Worm (Caenorhabditis elegans): ENCODE measurements around the gene R11D1.12.

- TF ChIP-seq dpl-1 (GFP tag; optimal IDR thresholded peaks at IDR 0.05) (no peak), ces-1 (GFP tag; optimal IDR thresholded peaks at IDR 0.05) (no peak), unc-62 (GFP tag; optimal IDR thresholded peaks at IDR 0.05) (no peak), nhr-28 (tag; optimal IDR thresholded peaks at IDR 0.05) (no peak), ama-1 (optimal IDR thresholded peaks at IDR 0.05) (no peak)
Measured at ce11 chrV:12676299-12676698, 49.5 kb downstream of the R11D1.12 start.

All from whole organism, L1 larva.